Fruit fly (Drosophila melanogaster) S2 (cell line): ENCODE results near the gene CdGAPr.

ENCODE experiments used
- CG8478 ChIP-seq: fragments of >200 bp; optimal IDR thresholded peaks from 2 replicates; lab custom pipeline; 2018
- CTCF ChIP-seq, 2 experiments: fragments of >200 bp; optimal IDR thresholded peaks; 2 replicates each; lab custom pipeline; 2018

The CdGAPr gene

dm6 chr2L:19791321-19792281, at the start of gene CdGAPr, which contains the start of gene CG10466:
CdGAPr (minus strand) TSS chr2L:19791882.
CG10466 (plus strand) TSS chr2L:19792104.
- no peak for TF ChIP-seq CG8478
- TF ChIP-seq CTCF (optimal IDR thresholded peaks at IDR 0.05; lab: Kevin White, UChicago) = no peak

DNA sequence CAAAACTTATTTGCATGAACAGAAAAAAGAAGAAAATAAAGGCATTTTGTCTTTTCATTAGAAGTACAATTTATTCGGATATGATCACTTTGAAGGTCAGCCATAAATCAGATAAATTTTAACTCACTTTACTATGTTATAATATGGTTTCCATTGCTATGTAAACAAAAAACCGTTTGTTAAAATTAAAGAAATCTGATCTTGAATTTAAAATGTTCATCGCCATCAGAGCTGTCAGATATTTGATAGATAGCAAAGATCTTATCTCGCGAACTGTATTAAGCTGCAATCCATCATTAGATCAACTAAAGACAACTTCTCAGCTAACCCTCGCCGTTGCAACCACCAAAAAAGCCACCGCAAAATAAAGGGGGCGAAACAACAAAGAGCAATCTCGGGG, 44.5 kb upstream of the CdGAPr start:
- TF ChIP-seq CTCF (optimal IDR thresholded peaks at IDR 0.05; lab: Kevin White, UChicago) (no peak), CG8478 (no peak)

DNA sequence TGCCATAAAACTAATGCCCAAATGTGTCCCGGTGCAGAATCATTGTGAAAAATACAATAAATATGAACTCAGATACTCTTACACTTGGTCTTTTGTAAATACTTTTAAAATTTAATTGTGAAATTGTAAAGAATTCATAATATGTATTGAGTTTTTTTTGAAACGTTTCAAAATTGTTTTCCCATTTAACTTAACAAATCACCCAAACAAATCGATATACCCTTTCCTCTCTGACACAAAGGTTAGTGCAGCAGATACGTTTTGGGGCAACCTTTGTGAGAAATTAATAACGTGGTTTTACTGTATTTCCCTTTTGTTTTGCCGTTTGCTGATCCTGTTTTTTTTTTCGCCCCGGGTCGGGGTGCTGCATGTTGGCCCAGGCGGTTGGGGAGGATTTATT, 43.5 kb upstream of the CdGAPr start:
- no peak for TF ChIP-seq CTCF (optimal IDR thresholded peaks at IDR 0.05; lab: Kevin White, UChicago)
- no peak for TF ChIP-seq CG8478

- no peak for TF ChIP-seq CG8478
- no peak for TF ChIP-seq CTCF (optimal IDR thresholded peaks at IDR 0.05; lab: Kevin White, UChicago)
These were observed 39.7 kb upstream of the CdGAPr start for dm6 chr2L:19831388-19831787.

DNA sequence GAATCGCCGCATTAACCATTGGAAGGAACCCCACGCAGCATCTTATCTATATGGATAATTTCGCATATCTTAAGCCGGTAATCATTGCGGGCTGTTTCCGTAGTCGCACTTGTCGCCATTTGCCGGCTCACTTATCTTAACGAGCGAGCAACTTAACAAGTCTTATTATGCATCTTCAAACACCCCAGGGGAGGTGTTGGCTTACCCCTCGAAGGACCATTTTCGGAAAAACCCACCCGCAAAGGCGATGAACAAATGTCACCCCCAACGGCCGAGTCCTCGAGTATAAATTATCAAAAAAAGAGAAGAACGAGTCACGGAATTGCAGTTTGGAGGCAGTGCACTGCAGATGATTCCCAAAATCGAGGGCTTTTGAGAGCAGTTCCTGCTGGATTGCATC, 37.7 kb upstream of the CdGAPr start:
- TF ChIP-seq CG8478 = no peak
- no peak for TF ChIP-seq CTCF (optimal IDR thresholded peaks at IDR 0.05; lab: Kevin White, UChicago)

dm6 chr2L:19824290-19824689, 32.6 kb upstream of the CdGAPr start:
- TF ChIP-seq CTCF (optimal IDR thresholded peaks at IDR 0.05; lab: Kevin White, UChicago) (no peak), CG8478 (no peak)

dm6 chr2L:19819896-19820295, 28.2 kb upstream of the CdGAPr start:
- TF ChIP-seq CG8478 = no peak
- TF ChIP-seq CTCF (optimal IDR thresholded peaks at IDR 0.05; lab: Kevin White, UChicago) = peak; percentile 25 to 29

dm6 chr2L:19817147-19817546, 25.5 kb upstream of the CdGAPr start:
- TF ChIP-seq CG8478 = no peak
- TF ChIP-seq CTCF (optimal IDR thresholded peaks at IDR 0.05; lab: Kevin White, UChicago) = peak; percentile 92 to 94

- TF ChIP-seq CG8478 = no peak
- no peak for TF ChIP-seq CTCF (optimal IDR thresholded peaks at IDR 0.05; lab: Kevin White, UChicago)
These were observed 22.8 kb upstream of the CdGAPr start, which contains the start of gene CG13962 for dm6 chr2L:19814432-19814831. CG13962 (minus strand) TSS chr2L:19814532.

DNA sequence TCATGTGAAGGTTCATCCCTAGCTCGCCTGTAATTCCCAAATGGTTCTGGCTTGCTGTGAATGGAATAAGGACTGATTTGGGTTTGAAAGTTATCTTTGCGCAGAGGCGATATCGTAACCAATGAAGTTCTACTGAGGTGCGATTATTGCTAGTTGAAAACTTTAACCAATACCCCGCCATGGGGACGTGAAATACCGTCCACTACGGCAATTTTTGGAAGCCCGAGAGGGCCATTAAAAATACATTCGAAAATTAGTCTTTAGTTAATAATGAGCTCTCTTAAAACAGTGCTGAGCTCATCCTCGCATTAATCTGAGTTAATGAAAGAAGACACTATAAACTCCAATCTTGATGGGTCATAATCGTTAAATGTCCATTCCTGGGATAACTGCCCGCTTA, 19.0 kb upstream of the CdGAPr start:
- TF ChIP-seq CG8478 = no peak
- TF ChIP-seq CTCF (optimal IDR thresholded peaks at IDR 0.05; lab: Kevin White, UChicago) = no peak

DNA sequence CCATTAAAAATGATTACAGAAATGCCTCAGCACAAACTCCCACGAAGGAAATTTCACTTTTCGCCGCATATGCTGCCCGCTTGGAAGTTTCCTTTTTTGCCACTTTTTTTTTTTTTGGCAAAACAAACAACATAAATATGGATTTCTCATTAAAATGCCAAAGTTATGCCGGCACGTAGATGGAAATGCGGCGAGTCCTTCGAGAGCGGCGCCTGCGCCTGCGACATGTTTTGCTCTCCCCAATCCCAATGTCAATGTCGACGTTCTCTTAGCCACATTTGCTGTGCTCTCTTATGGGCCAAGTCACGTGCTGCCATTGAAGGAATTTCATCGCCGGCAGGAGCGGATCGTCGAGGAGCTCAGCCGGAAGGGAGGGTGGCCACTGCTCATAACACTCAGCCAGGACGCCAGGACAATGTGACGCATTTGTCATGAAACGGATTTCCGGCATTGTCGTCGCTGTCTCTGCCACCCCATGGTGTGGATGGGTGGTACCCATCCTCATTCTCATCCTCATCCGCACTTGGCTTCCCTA, 17.9 kb upstream of the CdGAPr start:
- TF ChIP-seq CG8478 = no peak
- TF ChIP-seq CTCF (optimal IDR thresholded peaks at IDR 0.05; lab: Kevin White, UChicago) = no peak

dm6 chr2L:19805007-19805406, 13.3 kb upstream of the CdGAPr start:
- TF ChIP-seq CTCF (optimal IDR thresholded peaks at IDR 0.05; lab: Kevin White, UChicago) (no peak), CG8478 (no peak)

dm6 chr2L:19801951-19802612, 10.4 kb upstream of the CdGAPr start:
- no peak for TF ChIP-seq CG8478
- no peak for TF ChIP-seq CTCF (optimal IDR thresholded peaks at IDR 0.05; lab: Kevin White, UChicago)

DNA sequence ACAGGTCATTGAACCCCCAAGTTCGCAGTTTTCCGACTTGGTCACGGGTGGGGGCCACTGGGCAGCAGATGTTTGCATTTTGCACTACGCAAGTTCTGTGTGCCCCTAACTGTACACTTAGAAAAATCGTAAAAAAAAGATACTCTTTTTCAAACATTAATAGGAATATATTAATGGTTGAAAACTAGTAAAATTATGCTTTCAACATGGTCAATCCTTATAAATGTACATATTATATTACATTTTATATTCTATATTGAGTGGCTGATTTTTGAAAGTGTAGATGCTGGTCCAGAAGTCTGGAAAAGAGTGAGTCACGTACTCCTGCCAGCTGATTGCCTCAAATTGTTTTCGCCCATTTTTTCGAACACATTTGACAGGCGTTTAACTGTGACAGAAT, 9.0 kb upstream of the CdGAPr start:
- no peak for TF ChIP-seq CTCF (optimal IDR thresholded peaks at IDR 0.05; lab: Kevin White, UChicago)

dm6 chr2L:19799940-19800339, 8.3 kb upstream of the CdGAPr start:
- no peak for TF ChIP-seq CG8478
- TF ChIP-seq CTCF (optimal IDR thresholded peaks at IDR 0.05; lab: Kevin White, UChicago) = no peak

DNA sequence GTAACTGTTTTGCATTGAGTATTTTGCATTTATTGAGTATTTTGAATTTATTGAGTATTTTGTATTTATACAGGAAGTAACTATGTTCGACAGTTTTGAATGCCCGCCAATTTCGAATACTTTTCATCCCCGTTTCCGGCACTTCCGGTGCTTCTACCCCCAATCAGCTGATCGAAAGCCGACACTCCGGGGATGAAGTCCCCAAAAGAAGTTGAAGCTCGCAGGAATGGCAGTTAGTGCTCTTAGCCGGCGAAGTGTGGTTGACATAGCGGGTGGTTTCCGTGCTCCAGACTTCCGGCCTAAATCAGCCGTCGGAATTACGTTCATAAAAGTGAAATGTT, 4.4 kb upstream of the CdGAPr start, which contains the start of gene sick:
sick (plus strand) TSS at position 255 of the 341 bp plus-strand sequence.
- no peak for TF ChIP-seq CTCF (optimal IDR thresholded peaks at IDR 0.05; lab: Kevin White, UChicago)
- no peak for TF ChIP-seq CG8478
